Worm (Caenorhabditis elegans) whole organism, early embryonic: ENCODE measurements around the gene R07C12.3.

Experiments
- ama-1 ChIP-seq: fragments of 150-350 bp; optimal IDR thresholded peaks from 2 replicates; lab custom pipeline; 2014
- ceh-36 ChIP-seq: sonication (generic microtip); optimal IDR thresholded peaks from 2 replicates; lab custom pipeline; 2016; ENCODE audit warnings: missing genetic modification characterization, inconsistent platforms, missing compliant biosample characterization
- ets-7 ChIP-seq: sonication (generic microtip); optimal IDR thresholded peaks from 2 replicates; lab custom pipeline; 2016; ENCODE audit warnings: missing genotype, missing genetic modification characterization, missing compliant biosample characterization
- flt-1 ChIP-seq: fragments of 200-800 bp; sonication (Bioruptor generic); IDR thresholded peaks from 2 replicates; pipeline ENCODE4 v1.3.6; 2022; ENCODE audit warnings: missing genetic modification characterization, missing compliant biosample characterization
- hmbx-1 ChIP-seq: sonication (generic microtip); optimal IDR thresholded peaks from 2 replicates; lab custom pipeline; 2016; ENCODE audit warnings: mild to moderate bottlenecking, missing genetic modification characterization, missing compliant biosample characterization
- hmg-4 ChIP-seq: fragments of 200-800 bp; sonication (Bioruptor generic); optimal IDR thresholded peaks from 2 replicates; lab custom pipeline; 2018; ENCODE audit warnings: mild to moderate bottlenecking, missing genetic modification characterization, missing compliant biosample characterization
- hnd-1 ChIP-seq: sonication (generic microtip); optimal IDR thresholded peaks from 2 replicates; lab custom pipeline; 2016; ENCODE audit warnings: missing genetic modification characterization, missing compliant biosample characterization
- scrt-1 ChIP-seq: fragments of 200-800 bp; sonication (Bioruptor generic); IDR thresholded peaks from 2 replicates; pipeline ENCODE4 v1.3.6; 2022; ENCODE audit warnings: missing genetic modification characterization, missing compliant biosample characterization
- sea-1 ChIP-seq: fragments of 200-800 bp; sonication (Bioruptor generic); conservative IDR thresholded peaks from 2 replicates; pipeline ENCODE4 v1.3.6; 2022; ENCODE audit warnings: missing genetic modification characterization, missing compliant biosample characterization
- tbx-11 ChIP-seq: fragments of 200-800 bp; sonication (Bioruptor generic); IDR thresholded peaks from 2 replicates; pipeline ENCODE4 v1.3.6; 2022; ENCODE audit warnings: missing genetic modification characterization, missing compliant biosample characterization

DNA sequence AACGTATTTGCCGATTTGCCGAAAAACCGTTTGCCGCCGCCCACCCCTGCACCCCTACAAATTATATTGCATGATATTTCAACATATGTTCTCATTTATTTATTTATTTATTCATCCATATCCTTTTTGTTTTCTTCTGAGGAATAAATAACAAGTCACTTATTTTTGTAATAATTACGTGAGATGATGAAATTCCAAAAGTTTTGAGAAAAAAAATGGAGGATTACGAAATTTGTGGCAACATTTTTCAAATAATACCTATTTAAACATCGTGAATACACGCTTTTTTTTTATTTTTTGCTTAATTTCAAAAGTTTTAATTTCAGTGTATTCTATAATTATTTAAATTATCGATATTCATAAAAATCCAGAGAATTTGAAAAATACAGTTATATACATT, 47.9 kb upstream of the R07C12.3 start:
- no peak for TF ChIP-seq sea-1 (GFP tag; lab: Robert Waterston, UW)
- TF ChIP-seq ama-1, result no peak
- no peak for TF ChIP-seq scrt-1 (GFP tag; lab: Robert Waterston, UW)
- no peak for TF ChIP-seq hmbx-1 (tag; lab: Kevin White, UChicago)
- TF ChIP-seq flt-1 (GFP tag; lab: Robert Waterston, UW), result no peak
- no peak for TF ChIP-seq tbx-11 (GFP tag; lab: Robert Waterston, UW)
- no peak for TF ChIP-seq ets-7 (tag; lab: Kevin White, UChicago)
- no peak for TF ChIP-seq hnd-1 (tag; lab: Kevin White, UChicago)
- TF ChIP-seq ceh-36 (tag; lab: Kevin White, UChicago), result no peak
- no peak for TF ChIP-seq hmg-4
